Worm (Caenorhabditis elegans): ENCODE data around the gene syx-16.
A peak's percentile ranks its signal among the peaks of the same experiment; 100 is the strongest.

syx-16 gene

ce11 chrIII:5208992-5209391, at the start of gene syx-16:
Gene syx-16 (minus strand): TSS chrIII:5209109.
- TF ChIP-seq lsy-2 (tag; optimal IDR thresholded peaks at IDR 0.05) = peak in 1 of 2 experiments; percentile 8
- no peak for TF ChIP-seq nhr-12 (tag; optimal IDR thresholded peaks at IDR 0.05)

DNA sequence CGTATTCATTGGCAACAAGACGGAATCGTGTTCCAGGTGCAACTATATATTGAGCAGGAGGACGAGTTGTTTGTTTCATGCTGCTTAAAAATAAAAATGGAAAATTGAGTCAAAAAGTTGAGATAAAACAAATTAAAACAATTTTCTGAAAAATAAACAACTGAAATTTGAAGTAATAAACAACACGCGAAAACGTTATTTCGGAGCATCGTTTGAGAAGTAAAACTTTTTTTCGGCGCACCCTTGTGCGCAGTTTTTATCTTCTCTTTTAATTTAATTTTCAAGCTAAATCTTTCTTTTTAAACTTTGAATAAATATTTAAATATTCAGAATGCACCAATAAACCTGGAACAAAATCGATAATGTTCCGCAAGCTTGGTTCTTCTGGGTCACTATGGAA, 45.2 kb upstream of the syx-16 start, which contains the start of the genes sumv-1 and gop-1:
TSS of gene sumv-1 (minus strand) at position 80 of the 400 bp plus-strand sequence.
TSS of gene gop-1 (plus strand) at position 331 of the 400 bp plus-strand sequence.
- TF ChIP-seq elt-3 (tag; optimal IDR thresholded peaks at IDR 0.05) (no peak), mbf-1 (tag; optimal IDR thresholded peaks at IDR 0.05) (no peak), lin-13 (GFP tag; optimal IDR thresholded peaks at IDR 0.05) (no peak), sma-9 (GFP tag; optimal IDR thresholded peaks at IDR 0.05) (no peak), sma-9 (tag; optimal IDR thresholded peaks at IDR 0.05) (no peak), nhr-10 (tag; optimal IDR thresholded peaks at IDR 0.05) (no peak), skn-1 (tag; optimal IDR thresholded peaks at IDR 0.05) (no peak), dmd-4 (tag; optimal IDR thresholded peaks at IDR 0.05) (no peak), blmp-1 (tag; optimal IDR thresholded peaks at IDR 0.05; ENCODE audit: insufficient read depth) (no peak), C34F6.9 (tag; optimal IDR thresholded peaks at IDR 0.05) (no peak), ztf-11 (tag; optimal IDR thresholded peaks at IDR 0.05) (no peak), nhr-11 (tag; optimal IDR thresholded peaks at IDR 0.05) (no peak), crh-2 (tag; optimal IDR thresholded peaks at IDR 0.05) (no peak), fos-1 (tag; optimal IDR thresholded peaks at IDR 0.05) (no peak), unc-55 (GFP tag; optimal IDR thresholded peaks at IDR 0.05) (no peak)

- no peak for TF ChIP-seq R02D3.7 (tag; optimal IDR thresholded peaks at IDR 0.05)
- no peak for TF ChIP-seq nhr-11 (tag; optimal IDR thresholded peaks at IDR 0.05)
- TF ChIP-seq mdl-1 (tag; optimal IDR thresholded peaks at IDR 0.05) = no peak
- no peak for TF ChIP-seq lin-11 (tag; optimal IDR thresholded peaks at IDR 0.05)
- no peak for TF ChIP-seq ztf-4 (tag; optimal IDR thresholded peaks at IDR 0.05)
- TF ChIP-seq aly-2 (tag; optimal IDR thresholded peaks at IDR 0.05) = no peak
- TF ChIP-seq nhr-21 (tag; optimal IDR thresholded peaks at IDR 0.05) = no peak
- TF ChIP-seq F13H6.1 (tag; optimal IDR thresholded peaks at IDR 0.05) = no peak
- no peak for TF ChIP-seq mbf-1 (tag; optimal IDR thresholded peaks at IDR 0.05)
- TF ChIP-seq ztf-11 (tag; optimal IDR thresholded peaks at IDR 0.05) = no peak
- TF ChIP-seq nhr-129 (tag; optimal IDR thresholded peaks at IDR 0.05) = no peak
- TF ChIP-seq ceh-16 (tag; optimal IDR thresholded peaks at IDR 0.05) = no peak
- TF ChIP-seq egl-27 (tag; optimal IDR thresholded peaks at IDR 0.05) = no peak
- TF ChIP-seq peb-1 (tag; optimal IDR thresholded peaks at IDR 0.05) = no peak
- TF ChIP-seq zag-1 (tag; optimal IDR thresholded peaks at IDR 0.05) = no peak
- TF ChIP-seq fos-1 (tag; optimal IDR thresholded peaks at IDR 0.05) = no peak
- TF ChIP-seq gmeb-1 (tag; optimal IDR thresholded peaks at IDR 0.05) = no peak
- TF ChIP-seq sma-9 (GFP tag; optimal IDR thresholded peaks at IDR 0.05) = no peak
- no peak for TF ChIP-seq sma-9 (tag; optimal IDR thresholded peaks at IDR 0.05)
- no peak for TF ChIP-seq nhr-77 (tag; optimal IDR thresholded peaks at IDR 0.05)
- TF ChIP-seq ama-1 (optimal IDR thresholded peaks at IDR 0.05) = no peak
Observed at ce11 chrIII:5248706-5249105, 39.8 kb upstream of the syx-16 start.

- TF ChIP-seq lin-13 (GFP tag; optimal IDR thresholded peaks at IDR 0.05) = no peak
- no peak for TF ChIP-seq ztf-11 (tag; optimal IDR thresholded peaks at IDR 0.05)
Observed at ce11 chrIII:5245067-5245466, 36.2 kb upstream of the syx-16 start.

- no peak for TF ChIP-seq crh-2 (tag; optimal IDR thresholded peaks at IDR 0.05)
- no peak for TF ChIP-seq ztf-4 (tag; optimal IDR thresholded peaks at IDR 0.05)
- no peak for TF ChIP-seq snpc-4 (tag; optimal IDR thresholded peaks at IDR 0.05)
- no peak for TF ChIP-seq fos-1 (tag; optimal IDR thresholded peaks at IDR 0.05)
- TF ChIP-seq nhr-25 (tag; optimal IDR thresholded peaks at IDR 0.05) = no peak
- TF ChIP-seq elt-3 (tag; optimal IDR thresholded peaks at IDR 0.05) = no peak
- TF ChIP-seq mab-5 (tag; optimal IDR thresholded peaks at IDR 0.05) = no peak
- TF ChIP-seq gmeb-1 (tag; optimal IDR thresholded peaks at IDR 0.05) = no peak
- no peak for TF ChIP-seq blmp-1 (tag; optimal IDR thresholded peaks at IDR 0.05; ENCODE audit: insufficient read depth)
Observed at ce11 chrIII:5244539-5244938, 35.6 kb upstream of the syx-16 start, which contains the start of gene cnd-1. Gene cnd-1 (minus strand): TSS chrIII:5244639.
